Worm (Caenorhabditis elegans) whole organism, late embryonic: Measurements from ENCODE around the gene F58D2.3.

Source experiments
- K09A11.1 ChIP-seq: sonication (generic microtip); optimal IDR thresholded peaks from 2 replicates; lab custom pipeline; 2017; ENCODE audit warnings: antibody characterized with exemption, mild to moderate bottlenecking, missing genetic modification characterization, missing compliant biosample characterization; ENCODE audit not compliant: insufficient read depth
- T23F11.4 ChIP-seq: fragments of 200-800 bp; sonication (Bioruptor generic); optimal IDR thresholded peaks from 2 replicates; lab custom pipeline; 2018; ENCODE audit warnings: mild to moderate bottlenecking, missing genetic modification characterization, missing compliant biosample characterization
- Y22D7AL.16 ChIP-seq: sonication (generic microtip); optimal IDR thresholded peaks from 2 replicates; lab custom pipeline; 2016; ENCODE audit warnings: missing genetic modification characterization, missing compliant biosample characterization
- ahr-1 ChIP-seq: sonication (generic microtip); optimal IDR thresholded peaks from 2 replicates; lab custom pipeline; 2016; ENCODE audit warnings: missing genetic modification characterization, missing compliant biosample characterization
- ama-1 ChIP-seq: fragments of 150-350 bp; optimal IDR thresholded peaks from 2 replicates; lab custom pipeline; 2014
- ceh-18 ChIP-seq: sonication (generic microtip); optimal IDR thresholded peaks from 2 replicates; lab custom pipeline; 2016; ENCODE audit warnings: missing genetic modification characterization, missing compliant biosample characterization
- ceh-2 ChIP-seq: sonication (generic microtip); optimal IDR thresholded peaks from 2 replicates; lab custom pipeline; 2016; ENCODE audit warnings: missing genotype, missing genetic modification characterization, missing compliant biosample characterization
- ceh-24 ChIP-seq: sonication (generic microtip); optimal IDR thresholded peaks from 2 replicates; lab custom pipeline; 2016; ENCODE audit warnings: mild to moderate bottlenecking, missing genetic modification characterization, missing compliant biosample characterization
- ceh-30 ChIP-seq: fragments of 150-350 bp; optimal IDR thresholded peaks from 2 replicates; lab custom pipeline; 2014; ENCODE audit warnings: missing biosample characterization, missing genetic modification characterization
- ceh-31 ChIP-seq: sonication (generic microtip); optimal IDR thresholded peaks from 2 replicates; lab custom pipeline; 2016; ENCODE audit warnings: missing genetic modification characterization, missing compliant biosample characterization
- ceh-34 ChIP-seq: sonication (generic microtip); optimal IDR thresholded peaks from 2 replicates; lab custom pipeline; 2016; ENCODE audit warnings: mild to moderate bottlenecking, missing genetic modification characterization, missing compliant biosample characterization
- ceh-48 ChIP-seq: sonication (generic microtip); optimal IDR thresholded peaks from 2 replicates; lab custom pipeline; 2016; ENCODE audit warnings: missing genetic modification characterization, inconsistent platforms, missing compliant biosample characterization
- che-1 ChIP-seq: sonication (generic microtip); optimal IDR thresholded peaks from 2 replicates; lab custom pipeline; 2016; ENCODE audit warnings: mild to moderate bottlenecking, missing genetic modification characterization, missing compliant biosample characterization
- dmd-4 ChIP-seq: sonication (generic microtip); optimal IDR thresholded peaks from 2 replicates; lab custom pipeline; 2016; ENCODE audit warnings: borderline replicate concordance, missing genetic modification characterization, missing compliant biosample characterization
- dve-1 ChIP-seq: sonication (generic microtip); optimal IDR thresholded peaks from 2 replicates; lab custom pipeline; 2017; ENCODE audit warnings: antibody characterized with exemption, mild to moderate bottlenecking, missing genetic modification characterization, missing compliant biosample characterization
- elt-2 ChIP-seq: sonication (generic microtip); optimal IDR thresholded peaks from 2 replicates; lab custom pipeline; 2016; ENCODE audit warnings: missing genetic modification reagents, missing genetic modification characterization, missing compliant biosample characterization
- elt-4 ChIP-seq: sonication (generic microtip); optimal IDR thresholded peaks from 2 replicates; lab custom pipeline; 2016; ENCODE audit warnings: missing genetic modification characterization, missing compliant biosample characterization
- eyg-1 ChIP-seq: sonication (generic microtip); optimal IDR thresholded peaks from 2 replicates; lab custom pipeline; 2016; ENCODE audit warnings: missing genotype, missing genetic modification characterization, missing compliant biosample characterization
- fkh-10 ChIP-seq: fragments of 150-350 bp; optimal IDR thresholded peaks from 2 replicates; lab custom pipeline; 2014; ENCODE audit warnings: missing biosample characterization, missing genetic modification reagents, missing genetic modification characterization
- fkh-6 ChIP-seq: sonication (generic microtip); optimal IDR thresholded peaks from 2 replicates; lab custom pipeline; 2016; ENCODE audit warnings: missing genetic modification characterization, missing compliant biosample characterization
- gmeb-2 ChIP-seq: sonication (generic microtip); optimal IDR thresholded peaks from 2 replicates; lab custom pipeline; 2016; ENCODE audit warnings: missing genetic modification characterization, inconsistent platforms, missing compliant biosample characterization
- hlh-15 ChIP-seq: sonication (generic microtip); optimal IDR thresholded peaks from 2 replicates; lab custom pipeline; 2016; ENCODE audit warnings: missing genetic modification characterization, missing compliant biosample characterization
- hlh-30 ChIP-seq: sonication (generic microtip); optimal IDR thresholded peaks from 2 replicates; lab custom pipeline; 2017; ENCODE audit warnings: antibody characterized with exemption, missing genetic modification characterization, missing compliant biosample characterization; ENCODE audit not compliant: insufficient read depth
- hlh-6 ChIP-seq: sonication (generic microtip); optimal IDR thresholded peaks from 2 replicates; lab custom pipeline; 2016; ENCODE audit warnings: missing genotype, missing genetic modification characterization, missing compliant biosample characterization
- lin-11 ChIP-seq: fragments of 200-800 bp; sonication (Bioruptor generic); optimal IDR thresholded peaks from 2 replicates; lab custom pipeline; 2018; ENCODE audit warnings: mild to moderate bottlenecking, missing genetic modification characterization, missing compliant biosample characterization
- mec-3 ChIP-seq: sonication (generic microtip); optimal IDR thresholded peaks from 2 replicates; lab custom pipeline; 2016; ENCODE audit warnings: borderline replicate concordance, missing genetic modification characterization, missing compliant biosample characterization
- nhr-232 ChIP-seq: sonication (generic microtip); optimal IDR thresholded peaks from 2 replicates; lab custom pipeline; 2016; ENCODE audit warnings: missing genetic modification characterization, missing compliant biosample characterization
- pag-3 ChIP-seq: sonication (generic microtip); optimal IDR thresholded peaks from 2 replicates; lab custom pipeline; 2016; ENCODE audit warnings: missing compliant biosample characterization, missing genetic modification characterization, borderline replicate concordance
- pat-9 ChIP-seq: fragments of 200-800 bp; sonication (Bioruptor generic); optimal IDR thresholded peaks from 2 replicates; lab custom pipeline; 2018; ENCODE audit warnings: mild to moderate bottlenecking, missing genetic modification characterization, moderate library complexity, missing compliant biosample characterization
- pros-1 ChIP-seq: fragments of 150-350 bp; optimal IDR thresholded peaks from 2 replicates; lab custom pipeline; 2014; ENCODE audit warnings: missing biosample characterization, missing genetic modification reagents, missing genetic modification characterization
- ref-2 ChIP-seq: sonication (generic microtip); optimal IDR thresholded peaks from 2 replicates; lab custom pipeline; 2016; ENCODE audit warnings: missing genetic modification characterization, missing compliant biosample characterization
- sdc-2 ChIP-seq: sonication (generic microtip); optimal IDR thresholded peaks from 2 replicates; lab custom pipeline; 2016; ENCODE audit warnings: missing genotype, missing genetic modification characterization, missing compliant biosample characterization
- syd-9 ChIP-seq: sonication (generic microtip); optimal IDR thresholded peaks from 2 replicates; lab custom pipeline; 2016; ENCODE audit warnings: mild to moderate bottlenecking, missing genetic modification characterization, moderate library complexity, missing compliant biosample characterization
- tbx-7 ChIP-seq: sonication (generic microtip); optimal IDR thresholded peaks from 2 replicates; lab custom pipeline; 2016; ENCODE audit warnings: missing genotype, missing genetic modification characterization, missing compliant biosample characterization
- unc-3 ChIP-seq, 2 experiments: fragments of 200-800 bp in 1 of 2; sonication (Bioruptor generic) in 1 of 2; sonication (generic microtip) in 1 of 2; conservative IDR thresholded peaks in 1 of 2; optimal IDR thresholded peaks in 1 of 2; 2 replicates each; pipeline versions ENCODE4 v1.3.6 to Lab custom; 2016 to 2022; ENCODE audit warnings: missing compliant biosample characterization in 2 of 2, missing genetic modification characterization in 2 of 2, missing genetic modification reagents in 1 of 2
- unc-42 ChIP-seq: sonication (generic microtip); optimal IDR thresholded peaks from 2 replicates; lab custom pipeline; 2016; ENCODE audit warnings: missing genotype, missing genetic modification characterization, missing compliant biosample characterization
- unc-55 ChIP-seq: sonication (generic microtip); optimal IDR thresholded peaks from 2 replicates; lab custom pipeline; 2017; ENCODE audit warnings: missing biosample characterization, missing genetic modification reagents, missing genetic modification characterization
- zip-5 ChIP-seq: sonication (generic microtip); optimal IDR thresholded peaks from 2 replicates; lab custom pipeline; 2016; ENCODE audit warnings: missing genetic modification characterization, missing compliant biosample characterization

Gene F58D2.3

ce11 chrIV:13180723-13181122 lies at the start of gene F58D2.3:
Gene F58D2.3, minus strand, starts transcription at chrIV:13180823.
- TF ChIP-seq tbx-7, result no peak
- no peak for TF ChIP-seq mec-3
- no peak for TF ChIP-seq pag-3
- no peak for TF ChIP-seq ref-2 (tag; lab: Kevin White, UChicago)

ce11 chrIV:13221657-13222056 lies 41.0 kb upstream of the F58D2.3 start, which contains the start of gene C48D1.5:
Gene C48D1.5, plus strand, starts transcription at chrIV:13221957.
- TF ChIP-seq lin-11 (tag; lab: Kevin White, UChicago), result no peak
- TF ChIP-seq elt-2, result peak; percentile 88

- TF ChIP-seq ceh-31, result no peak
- TF ChIP-seq unc-42 (tag; lab: Kevin White, UChicago), result peak; percentile 75
Measured at ce11 chrIV:13220594-13220993, 40.0 kb upstream of the F58D2.3 start.

- TF ChIP-seq ama-1 (lab: Kevin White, UChicago) (no peak), eyg-1 (tag; lab: Kevin White, UChicago) (no peak), pat-9 (tag; lab: Kevin White, UChicago) (no peak), elt-2 (no peak), ahr-1 (tag; lab: Kevin White, UChicago) (no peak), mec-3 (no peak), zip-5 (no peak), ceh-34 (no peak), ref-2 (tag; lab: Kevin White, UChicago) (no peak), ceh-18 (tag; lab: Kevin White, UChicago) (no peak), fkh-10 (GFP tag; lab: Kevin White, UChicago) (no peak), ceh-2 (tag; lab: Kevin White, UChicago) (no peak), hlh-15 (no peak), ceh-24 (tag; lab: Kevin White, UChicago) (no peak), sdc-2 (tag; lab: Kevin White, UChicago) (no peak), ceh-48 (no peak), K09A11.1 (tag; lab: Kevin White, UChicago) (no peak), gmeb-2 (tag; lab: Kevin White, UChicago) (no peak), Y22D7AL.16 (tag; lab: Kevin White, UChicago) (no peak)
Measured at ce11 chrIV:13214466-13214865, 33.8 kb upstream of the F58D2.3 start, which contains the start of gene cho-1. Gene cho-1, minus strand, starts transcription at chrIV:13214566.

ce11 chrIV:13209566-13209965 lies 28.9 kb upstream of the F58D2.3 start, which contains the start of gene C48D1.9:
Gene C48D1.9, minus strand, starts transcription at chrIV:13209666.
- TF ChIP-seq unc-55 (GFP tag; lab: Kevin White, UChicago) (no peak), hlh-15 (no peak), T23F11.4 (no peak), hlh-6 (no peak), hlh-30 (tag; lab: Kevin White, UChicago) (no peak), eyg-1 (tag; lab: Kevin White, UChicago) (no peak), fkh-10 (GFP tag; lab: Kevin White, UChicago) (no peak), dve-1 (tag; lab: Kevin White, UChicago) (no peak), pros-1 (tag; lab: Kevin White, UChicago) (no peak)

- TF ChIP-seq gmeb-2 (tag; lab: Kevin White, UChicago) (no peak), ceh-31 (peak; percentile 18), pat-9 (tag; lab: Kevin White, UChicago) (no peak), ref-2 (tag; lab: Kevin White, UChicago) (peak; percentile 16), ama-1 (lab: Kevin White, UChicago) (no peak)
Measured at ce11 chrIV:13205891-13206290, 25.3 kb upstream of the F58D2.3 start.

ce11 chrIV:13204037-13204436 lies 23.4 kb upstream of the F58D2.3 start, which contains the start of gene ced-3:
Gene ced-3, minus strand, starts transcription at chrIV:13204137.
- TF ChIP-seq syd-9 (tag; lab: Kevin White, UChicago), result no peak
- TF ChIP-seq fkh-10 (GFP tag; lab: Kevin White, UChicago), result no peak
- no peak for TF ChIP-seq nhr-232 (tag; lab: Kevin White, UChicago)
- TF ChIP-seq lin-11 (tag; lab: Kevin White, UChicago), result no peak
- TF ChIP-seq elt-4 (tag; lab: Kevin White, UChicago), result no peak
- TF ChIP-seq unc-3 (GFP tag; conservative IDR thresholded peaks at IDR 0.05; lab: Robert Waterston, UW), result no peak
- TF ChIP-seq unc-3 (tag; optimal IDR thresholded peaks at IDR 0.05; lab: Kevin White, UChicago), result no peak
- TF ChIP-seq mec-3, result no peak
- no peak for TF ChIP-seq che-1 (tag; lab: Kevin White, UChicago)
- no peak for TF ChIP-seq dmd-4 (tag; lab: Kevin White, UChicago)
- no peak for TF ChIP-seq fkh-6 (tag; lab: Kevin White, UChicago)
- TF ChIP-seq ceh-30 (tag; lab: Kevin White, UChicago), result no peak
